Fruit fly (Drosophila melanogaster) whole organism, pupa: ENCODE results near the gene Ndf.

Experiments used
- CG12605 ChIP-seq: fragments of 200-800 bp; sonication (Bioruptor generic); IDR thresholded peaks from 2 replicates; pipeline ENCODE4 v1.3.6; 2022; ENCODE audit warnings: missing biosample characterization, missing genetic modification characterization
- CG14655 ChIP-seq: fragments of 200-800 bp; sonication (Bioruptor generic); optimal IDR thresholded peaks from 3 replicates; lab custom pipeline; 2017; ENCODE audit warnings: mild to moderate bottlenecking, missing biosample characterization, missing genetic modification reagents, missing genetic modification characterization
- CG17806 ChIP-seq: fragments of 200-800 bp; sonication (Bioruptor generic); optimal IDR thresholded peaks from 2 replicates; lab custom pipeline; 2018; ENCODE audit warnings: missing biosample characterization, mild to moderate bottlenecking, missing genetic modification characterization, moderate library complexity
- CG32121 ChIP-seq: fragments of 200-800 bp; sonication (Bioruptor generic); IDR thresholded peaks from 2 replicates; pipeline ENCODE4 v1.3.6; 2022; ENCODE audit warnings: missing biosample characterization, missing genetic modification characterization
- CG8159 ChIP-seq: fragments of 200-800 bp; sonication (Bioruptor generic); optimal IDR thresholded peaks from 3 replicates; lab custom pipeline; 2018; ENCODE audit warnings: missing biosample characterization, mild to moderate bottlenecking, missing genetic modification characterization, moderate library complexity
- D1 ChIP-seq: fragments of 200-800 bp; sonication (Bioruptor generic); optimal IDR thresholded peaks from 2 replicates; lab custom pipeline; 2018; ENCODE audit warnings: missing biosample characterization, mild to moderate bottlenecking, missing genetic modification characterization, moderate library complexity
- EcR ChIP-seq: fragments of 200-800 bp; sonication (Bioruptor generic); optimal IDR thresholded peaks from 3 replicates; lab custom pipeline; 2019; ENCODE audit warnings: missing biosample characterization, missing genetic modification characterization, mild to moderate bottlenecking, moderate library complexity, missing genetic modification reagents
- Pif1B ChIP-seq: fragments of 200-800 bp; sonication (Bioruptor generic); optimal IDR thresholded peaks from 3 replicates; lab custom pipeline; 2016; ENCODE audit warnings: missing biosample characterization, missing genetic modification characterization
- rn ChIP-seq: fragments of 200-800 bp; sonication (Bioruptor generic); IDR thresholded peaks from 2 replicates; pipeline ENCODE4 v1.3.6; 2022; ENCODE audit warnings: missing biosample characterization, missing genetic modification characterization

- TF ChIP-seq rn (GFP tag; lab: Robert Waterston, UW) (no peak), CG12605 (GFP tag; lab: Robert Waterston, UW) (no peak), EcR (GFP tag; lab: Kevin White, UChicago) (no peak), D1 (tag; lab: Kevin White, UChicago) (no peak), CG14655 (GFP tag; lab: Kevin White, UChicago) (no peak), Pif1B (GFP tag; lab: Kevin White, UChicago) (peak; percentile 33), CG32121 (no peak), CG17806 (tag; lab: Kevin White, UChicago) (no peak), CG8159 (tag; lab: Kevin White, UChicago) (no peak)
Observed at dm6 chr2L:10032415-10032814, 28.8 kb downstream of the Ndf start, which contains the start of gene obst-B.
